Fruit fly (Drosophila melanogaster) whole organism, pupa: Measurements from ENCODE around the gene Clic.

ENCODE experiments used
- CG15710 ChIP-seq: fragments of 200-800 bp; sonication (Bioruptor generic); optimal IDR thresholded peaks from 2 replicates; lab custom pipeline; 2018; ENCODE audit warnings: missing biosample characterization, mild to moderate bottlenecking, missing genetic modification characterization, moderate library complexity
- CG34367 ChIP-seq: fragments of 200-800 bp; sonication (Bioruptor generic); optimal IDR thresholded peaks from 2 replicates; lab custom pipeline; 2018; ENCODE audit warnings: missing biosample characterization, mild to moderate bottlenecking, missing genetic modification characterization
- Pif1A ChIP-seq: fragments of 200-800 bp; sonication (Bioruptor generic); optimal IDR thresholded peaks from 3 replicates; lab custom pipeline; 2016; ENCODE audit warnings: missing biosample characterization, missing genetic modification characterization
- Pif1B ChIP-seq: fragments of 200-800 bp; sonication (Bioruptor generic); optimal IDR thresholded peaks from 3 replicates; lab custom pipeline; 2016; ENCODE audit warnings: missing biosample characterization, missing genetic modification characterization

DNA sequence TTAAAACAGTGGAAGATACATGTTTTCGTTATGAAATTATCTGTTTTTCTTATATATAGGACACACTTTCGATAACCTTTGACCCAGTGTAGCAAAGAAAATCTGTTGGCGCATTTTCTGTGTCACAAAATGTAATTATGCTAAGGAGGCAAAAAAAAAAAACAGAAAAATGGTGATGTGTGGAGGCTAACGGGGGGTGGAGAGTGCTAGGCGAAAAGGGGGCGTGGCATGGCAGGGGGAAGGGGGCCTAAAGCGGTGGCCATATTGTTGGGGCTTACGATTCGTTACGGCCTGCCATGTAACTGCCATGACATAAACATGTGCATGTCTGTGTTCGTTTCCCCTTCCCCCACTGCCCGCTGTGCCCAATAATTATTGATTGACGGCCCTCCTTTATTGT, 56.9 kb downstream of the Clic start:
- TF ChIP-seq CG34367 (tag; lab: Kevin White, UChicago) (no peak), Pif1B (GFP tag; lab: Kevin White, UChicago) (no peak), CG15710 (tag; lab: Kevin White, UChicago) (no peak), Pif1A (GFP tag; lab: Kevin White, UChicago) (no peak)
